Worm (Caenorhabditis elegans): ENCODE measurements around the gene col-170.

Gene col-170

ce11 chrX:6326088-6326487, 5.4 kb upstream of the col-170 start, which contains the start of gene col-168:
TSS of gene col-168 (plus strand) at chrX:6326388.
- TF ChIP-seq nhr-48 (tag; optimal IDR thresholded peaks at IDR 0.05) (no peak), jun-1 (tag; optimal IDR thresholded peaks at IDR 0.05) (no peak), unc-39 (tag; optimal IDR thresholded peaks at IDR 0.05) (no peak)

DNA sequence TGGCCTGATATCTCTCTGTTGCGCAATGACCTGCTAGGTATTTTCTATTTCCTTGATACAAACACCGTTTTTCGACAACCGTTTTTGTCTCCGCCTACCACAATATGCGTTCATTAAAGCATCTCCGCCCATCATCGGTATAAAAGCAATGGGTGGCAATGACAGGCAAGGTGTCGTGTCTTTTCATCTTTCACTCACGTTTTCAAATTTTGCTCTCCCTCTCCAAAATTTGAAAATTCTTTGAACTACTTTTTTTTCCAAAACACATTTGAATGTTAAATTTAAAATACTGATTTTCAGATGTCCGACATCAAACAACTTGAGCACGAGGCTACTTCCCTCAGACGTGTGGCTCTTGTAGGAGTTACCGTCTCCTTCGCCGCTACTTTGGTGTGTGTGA, 2.6 kb upstream of the col-170 start, which contains the start of gene col-169:
Gene col-169, plus strand, starts transcription at position 301 of the 400 bp plus-strand sequence.
- TF ChIP-seq unc-39 (tag; optimal IDR thresholded peaks at IDR 0.05) (no peak), aha-1 (tag) (peak; percentile 84)

DNA sequence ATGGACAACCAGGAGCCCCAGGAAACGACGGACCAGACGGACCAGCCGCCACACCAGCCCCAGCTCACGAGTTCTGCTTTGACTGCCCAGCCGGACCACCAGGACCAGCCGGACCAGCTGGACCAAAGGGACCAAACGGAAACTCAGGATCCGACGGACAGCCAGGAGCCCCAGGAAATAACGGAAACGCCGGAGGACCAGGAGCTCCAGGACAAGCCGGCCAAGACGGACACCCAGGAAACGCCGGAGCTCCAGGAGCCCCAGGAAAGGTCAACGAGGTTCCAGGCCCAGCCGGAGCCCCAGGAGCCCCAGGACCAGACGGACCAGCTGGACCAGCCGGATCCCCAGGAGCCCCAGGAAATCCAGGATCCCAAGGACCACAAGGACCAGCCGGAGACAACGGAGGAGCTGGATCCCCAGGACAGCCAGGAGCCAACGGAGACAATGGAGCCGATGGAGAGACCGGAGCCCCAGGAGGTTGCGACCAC, 1.9 kb upstream of the col-170 start:
- peak; percentile 96 for TF ChIP-seq set-16 (GFP tag; IDR thresholded peaks at IDR 0.05)

ce11 chrX:6333998-6334397, 2.5 kb downstream of the col-170 start, which contains the start of gene col-171:
TSS of gene col-171 (plus strand) at chrX:6334298.
- no peak for TF ChIP-seq mxl-3 (GFP tag; optimal IDR thresholded peaks at IDR 0.05)
- no peak for TF ChIP-seq daf-16 (GFP tag; optimal IDR thresholded peaks at IDR 0.05)
- TF ChIP-seq daf-16 (tag; optimal IDR thresholded peaks at IDR 0.05), result no peak
- no peak for TF ChIP-seq pqm-1 (tag; optimal IDR thresholded peaks at IDR 0.05)
- no peak for TF ChIP-seq mep-1 (tag; optimal IDR thresholded peaks at IDR 0.05)
- no peak for TF ChIP-seq jun-1 (tag; optimal IDR thresholded peaks at IDR 0.05)
- no peak for TF ChIP-seq ZK546.5 (tag; optimal IDR thresholded peaks at IDR 0.05)
- no peak for TF ChIP-seq nhr-10 (tag; optimal IDR thresholded peaks at IDR 0.05)
- TF ChIP-seq ZK337.2 (GFP tag; IDR thresholded peaks at IDR 0.05), result no peak

ce11 chrX:6334602-6335001, 3.1 kb downstream of the col-170 start:
- TF ChIP-seq hlh-30 (tag; optimal IDR thresholded peaks at IDR 0.05; ENCODE audit: insufficient read depth), result no peak
- peak; percentile 85 for TF ChIP-seq set-16 (GFP tag; IDR thresholded peaks at IDR 0.05)

DNA sequence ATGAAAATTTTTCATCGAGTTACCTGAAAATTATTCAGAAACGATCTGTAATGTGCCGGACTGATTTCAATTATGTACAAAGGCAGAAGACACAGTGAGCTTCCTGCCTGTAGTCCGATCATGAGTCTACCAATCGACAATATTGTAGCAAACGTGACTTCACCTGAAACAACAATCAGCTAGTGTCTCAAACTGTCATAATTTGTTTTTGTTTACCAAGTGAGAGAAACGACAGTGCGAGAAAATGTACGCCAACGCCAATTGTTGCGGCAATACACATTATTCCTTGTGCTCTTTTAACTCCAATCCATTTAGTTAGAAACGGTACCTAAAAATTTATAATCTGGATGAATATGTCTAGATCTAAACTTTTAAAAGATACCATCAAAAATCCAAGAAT, 5.8 kb downstream of the col-170 start:
- TF ChIP-seq daf-16 (GFP tag; optimal IDR thresholded peaks at IDR 0.05), result no peak
- peak; percentile 67 for TF ChIP-seq daf-16 (tag; optimal IDR thresholded peaks at IDR 0.05)
- TF ChIP-seq pqm-1 (tag; optimal IDR thresholded peaks at IDR 0.05), result no peak
- TF ChIP-seq ceh-62 (tag; optimal IDR thresholded peaks at IDR 0.05), result no peak
- TF ChIP-seq nhr-28 (tag; optimal IDR thresholded peaks at IDR 0.05), result peak; percentile 3
- TF ChIP-seq hif-1 (tag; optimal IDR thresholded peaks at IDR 0.05), result no peak
- TF ChIP-seq nhr-77 (tag; optimal IDR thresholded peaks at IDR 0.05), result peak; percentile 53
- TF ChIP-seq hlh-11 (tag; optimal IDR thresholded peaks at IDR 0.05), result peak; percentile 4
- TF ChIP-seq dmd-6 (GFP tag; IDR thresholded peaks at IDR 0.05), result no peak
- no peak for TF ChIP-seq zfp-3 (GFP tag; conservative IDR thresholded peaks at IDR 0.05)
- TF ChIP-seq daf-19 (GFP tag; conservative IDR thresholded peaks at IDR 0.05), result no peak
- no peak for TF ChIP-seq nhr-111 (GFP tag; optimal IDR thresholded peaks at IDR 0.05)
- no peak for TF ChIP-seq snpc-1.2 (GFP tag; IDR thresholded peaks at IDR 0.05)
- no peak for TF ChIP-seq nhr-76 (tag; optimal IDR thresholded peaks at IDR 0.05)
- no peak for TF ChIP-seq zip-2 (tag; optimal IDR thresholded peaks at IDR 0.05)
- TF ChIP-seq spr-1 (tag; optimal IDR thresholded peaks at IDR 0.05), result no peak
- no peak for TF ChIP-seq Y105C5A.15 (GFP tag; IDR thresholded peaks at IDR 0.05)
- TF ChIP-seq nhr-41 (GFP tag; IDR thresholded peaks at IDR 0.05), result no peak
- no peak for TF ChIP-seq ctbp-1 (GFP tag; IDR thresholded peaks at IDR 0.05)

DNA sequence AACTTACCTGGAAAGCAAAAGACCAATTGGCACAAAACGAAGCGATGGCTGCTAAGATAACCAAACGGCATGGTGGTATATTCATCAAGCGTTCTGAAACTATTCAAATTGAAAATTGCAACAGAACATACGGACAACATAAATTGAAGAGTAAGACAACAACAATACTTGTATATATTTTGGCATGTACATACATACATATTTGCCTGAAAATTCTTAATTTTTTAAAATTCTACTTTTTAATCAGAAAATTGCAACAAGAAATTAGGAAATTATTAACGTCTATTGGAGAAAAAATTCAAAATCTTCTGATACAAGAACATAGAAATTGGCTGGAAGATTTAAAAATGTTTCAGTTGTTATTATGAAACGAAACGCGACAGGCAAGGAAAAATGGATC, 6.4 kb downstream of the col-170 start, which contains the start of gene C03B1.13:
Gene C03B1.13, minus strand, starts transcription at position 101 of the 400 bp plus-strand sequence.
- no peak for TF ChIP-seq dmd-6 (GFP tag; IDR thresholded peaks at IDR 0.05)
- TF ChIP-seq zfp-3 (GFP tag; conservative IDR thresholded peaks at IDR 0.05), result no peak
- no peak for TF ChIP-seq ztf-7 (tag; optimal IDR thresholded peaks at IDR 0.05)
- no peak for TF ChIP-seq nhr-10 (tag; optimal IDR thresholded peaks at IDR 0.05)
- TF ChIP-seq fkh-10 (GFP tag; optimal IDR thresholded peaks at IDR 0.05), result no peak
- no peak for TF ChIP-seq nhr-6 (tag; optimal IDR thresholded peaks at IDR 0.05)

Measured in whole organism, L4 larva.